Fruit fly (Drosophila melanogaster): ENCODE results near the gene CG5958.

The CG5958 gene

DNA sequence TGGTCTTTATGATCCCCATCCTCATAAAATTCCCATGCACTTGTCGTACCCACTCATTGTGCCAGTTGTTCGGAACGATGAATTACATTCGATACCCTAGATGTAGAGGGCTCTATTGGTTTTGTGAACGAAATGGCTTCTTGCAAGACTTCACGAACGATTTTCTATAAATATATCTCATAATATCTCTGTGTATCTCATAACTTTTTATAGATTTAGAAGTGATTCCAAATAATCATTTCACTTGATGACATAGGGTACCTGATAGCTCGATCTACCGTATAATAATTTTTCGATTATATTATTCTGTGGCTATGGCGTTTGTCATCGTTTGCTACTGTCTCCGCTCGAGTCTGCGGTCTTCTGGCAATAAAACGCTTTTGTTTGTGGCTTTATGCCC lies 36.4 kb downstream of the CG5958 start (continued):
- TF ChIP-seq cad (GFP tag; optimal IDR thresholded peaks at IDR 0.05): no peak
- peak; percentile 69 for TF ChIP-seq CG10366 (GFP tag; IDR thresholded peaks at IDR 0.05)
- peak; percentile 19 for TF ChIP-seq Dip3 (GFP tag; optimal IDR thresholded peaks at IDR 0.05)
- peak; percentile 18 for TF ChIP-seq CG31365 (tag; optimal IDR thresholded peaks at IDR 0.05)
- peak; percentile 51 for TF ChIP-seq CG10147 (GFP tag; optimal IDR thresholded peaks at IDR 0.05)
- TF ChIP-seq Hr3 (GFP tag; optimal IDR thresholded peaks at IDR 0.05): peak; percentile 59
- peak; percentile 69 for TF ChIP-seq CG30403 (GFP tag; optimal IDR thresholded peaks at IDR 0.05)
- no peak for TF ChIP-seq pros (GFP tag; optimal IDR thresholded peaks at IDR 0.05)
- TF ChIP-seq CG7839 (tag; optimal IDR thresholded peaks at IDR 0.05): peak; percentile 74
- peak; percentile 74 for TF ChIP-seq CG11456 (GFP tag; IDR thresholded peaks at IDR 0.05)
- peak; percentile 62 for TF ChIP-seq grau (tag; optimal IDR thresholded peaks at IDR 0.05)
- peak; percentile 61 for TF ChIP-seq caup (GFP tag; optimal IDR thresholded peaks at IDR 0.05; ENCODE audit: severe bottlenecking)
- no peak for TF ChIP-seq tll (GFP tag; optimal IDR thresholded peaks at IDR 0.05)
- TF ChIP-seq Dad (GFP tag; optimal IDR thresholded peaks at IDR 0.05): peak; percentile 3
- no peak for TF ChIP-seq sqz (GFP tag; optimal IDR thresholded peaks at IDR 0.05)
- peak; percentile 16 for TF ChIP-seq Nf-YB (GFP tag; optimal IDR thresholded peaks at IDR 0.05)
- TF ChIP-seq Sox100B (GFP tag; optimal IDR thresholded peaks at IDR 0.05): peak; percentile 52
- TF ChIP-seq sens (GFP tag): peak; percentile 92
- TF ChIP-seq HmgD (GFP tag; optimal IDR thresholded peaks at IDR 0.05): no peak
- no peak for TF ChIP-seq Sry-β (GFP tag; optimal IDR thresholded peaks at IDR 0.05)
- peak; percentile 18 for TF ChIP-seq CG15011 (GFP tag; optimal IDR thresholded peaks at IDR 0.05)
- TF ChIP-seq CG17385 (GFP tag; optimal IDR thresholded peaks at IDR 0.05): peak; percentile 59
- TF ChIP-seq CG12071 (GFP tag; optimal IDR thresholded peaks at IDR 0.05): peak; percentile 42
- peak; percentile 73; the same call in 1 of the 3 replicates for TF ChIP-seq ase (GFP tag; IDR thresholded peaks at IDR 0.05)
- TF ChIP-seq CG1603 (tag; optimal IDR thresholded peaks at IDR 0.05): peak; percentile 70
- TF ChIP-seq CG12219 (GFP tag; optimal IDR thresholded peaks at IDR 0.05): peak; percentile 65
- 0 out of 2 replicates have a peak, but pooled peaks have one; percentile 22 for TF ChIP-seq CG10959 (GFP tag; IDR thresholded peaks at IDR 0.05)
- TF ChIP-seq B-H1 (GFP tag; IDR thresholded peaks at IDR 0.05): peak; percentile 63; the same call in 2 of the 3 replicates

DNA sequence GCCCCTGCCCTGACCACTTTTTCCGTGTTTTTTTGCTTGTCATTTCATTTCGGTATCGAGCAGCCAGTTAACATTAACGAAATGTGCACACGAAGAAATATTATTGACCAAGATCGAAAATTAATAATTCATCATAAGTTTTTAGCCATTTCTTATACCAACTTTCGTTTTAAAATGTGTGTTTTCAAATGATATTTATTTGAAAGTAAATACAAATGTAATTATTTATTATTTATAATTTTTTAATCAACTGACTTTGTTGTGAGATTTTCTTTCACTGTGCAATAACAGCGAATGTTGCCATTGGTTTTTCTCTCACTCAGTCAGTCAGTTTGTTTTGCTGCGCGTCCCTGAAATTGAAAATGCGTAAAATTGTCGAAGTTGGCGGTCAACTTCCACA lies 37.5 kb downstream of the CG5958 start:
- no peak for TF ChIP-seq YL-1 (GFP tag; optimal IDR thresholded peaks at IDR 0.05)
- no peak for TF ChIP-seq CG10543 (GFP tag; optimal IDR thresholded peaks at IDR 0.05)
- TF ChIP-seq CG42726 (GFP tag; IDR thresholded peaks at IDR 0.05; ENCODE audit: partially characterized antibody): no peak
- no peak for TF ChIP-seq dati (GFP tag; IDR thresholded peaks at IDR 0.05)
- peak; percentile 44 for TF ChIP-seq CG12104 (GFP tag; optimal IDR thresholded peaks at IDR 0.05)
- peak; percentile 44; the same call in 1 of the 2 replicates for TF ChIP-seq klu (GFP tag; IDR thresholded peaks at IDR 0.05)
- TF ChIP-seq CG11696 (GFP tag; IDR thresholded peaks at IDR 0.05): no peak
- peak; percentile 17 for TF ChIP-seq scrt (GFP tag; optimal IDR thresholded peaks at IDR 0.05)
- no peak for TF ChIP-seq D19B (GFP tag; optimal IDR thresholded peaks at IDR 0.05)
- TF ChIP-seq Lhr (GFP tag; optimal IDR thresholded peaks at IDR 0.05): no peak
- TF ChIP-seq tgo (GFP tag; IDR thresholded peaks at IDR 0.05): peak; percentile 73; the same call in 2 of the 3 replicates
- TF ChIP-seq ab (GFP tag; optimal IDR thresholded peaks at IDR 0.05): no peak
- peak; percentile 67 for TF ChIP-seq CG9727 (GFP tag; optimal IDR thresholded peaks at IDR 0.05)
- no peak for TF ChIP-seq CG13287 (GFP tag; IDR thresholded peaks at IDR 0.05; ENCODE audit: partially characterized antibody)
- no peak for TF ChIP-seq luna (GFP tag; optimal IDR thresholded peaks at IDR 0.05)
- no peak for TF ChIP-seq CG2116 (GFP tag; optimal IDR thresholded peaks at IDR 0.05)
- no peak for TF ChIP-seq CG6813 (GFP tag; optimal IDR thresholded peaks at IDR 0.05)
- no peak for TF ChIP-seq otp (GFP tag; IDR thresholded peaks at IDR 0.05)
- no peak for TF ChIP-seq toy (GFP tag; IDR thresholded peaks at IDR 0.05)
- no peak for TF ChIP-seq CG17612 (GFP tag; IDR thresholded peaks at IDR 0.05)
- peak; percentile 37 for TF ChIP-seq Ravus (GFP tag; IDR thresholded peaks at IDR 0.05)
- TF ChIP-seq CG7357 (GFP tag; IDR thresholded peaks at IDR 0.05): no peak
- no peak for TF ChIP-seq kah (GFP tag; optimal IDR thresholded peaks at IDR 0.05)
- peak; percentile 50 for TF ChIP-seq bcd (GFP tag; optimal IDR thresholded peaks at IDR 0.05)
